Worm (Caenorhabditis elegans) whole organism, L4 larva: ENCODE data around the gene F49C12.7.

ENCODE experiments used
- F49E8.2 ChIP-seq: sonication (generic microtip); optimal IDR thresholded peaks from 2 replicates; lab custom pipeline; 2016; ENCODE audit warnings: missing compliant biosample characterization, mild to moderate bottlenecking, missing genetic modification characterization, borderline replicate concordance
- Y105C5A.15 ChIP-seq: fragments of 200-800 bp; sonication (Bioruptor generic); IDR thresholded peaks from 2 replicates; pipeline ENCODE4 v1.3.6; 2022; ENCODE audit warnings: missing genetic modification characterization, missing compliant biosample characterization
- Y48G9A.11 ChIP-seq: fragments of 200-800 bp; sonication (Bioruptor generic); IDR thresholded peaks from 2 replicates; pipeline ENCODE4 v1.3.6; 2022; ENCODE audit warnings: missing genetic modification reagents, missing genetic modification characterization, missing compliant biosample characterization
- Y5F2A.4 ChIP-seq: fragments of 200-800 bp; sonication (Bioruptor generic); optimal IDR thresholded peaks from 2 replicates; lab custom pipeline; 2018; ENCODE audit warnings: mild to moderate bottlenecking, missing genetic modification characterization, missing compliant biosample characterization
- ZK337.2 ChIP-seq: fragments of 200-800 bp; sonication (Bioruptor generic); IDR thresholded peaks from 2 replicates; pipeline ENCODE4 v1.3.6; 2022; ENCODE audit warnings: missing genetic modification reagents, missing genetic modification characterization, missing compliant biosample characterization
- ZK546.5 ChIP-seq, 2 experiments: sonication (generic microtip); optimal IDR thresholded peaks; 2 replicates each; lab custom pipeline; 2017; ENCODE audit warnings: missing biosample characterization in 2 of 2, missing genetic modification characterization in 2 of 2
- aly-2 ChIP-seq: sonication (generic microtip); optimal IDR thresholded peaks from 2 replicates; lab custom pipeline; 2018; ENCODE audit warnings: missing biosample characterization, missing genetic modification characterization
- ama-1 ChIP-seq: fragments of 150-350 bp; optimal IDR thresholded peaks from 2 replicates; lab custom pipeline; 2014; ENCODE audit warnings: inconsistent platforms, mixed read lengths
- arid-1 ChIP-seq: fragments of 200-800 bp; sonication (Bioruptor generic); conservative IDR thresholded peaks from 2 replicates; pipeline ENCODE4 v1.3.6; 2022; ENCODE audit warnings: missing genetic modification reagents, missing genetic modification characterization, missing compliant biosample characterization
- ceh-28 ChIP-seq: fragments of 150-350 bp; optimal IDR thresholded peaks from 2 replicates; lab custom pipeline; 2014; ENCODE audit warnings: missing biosample characterization, missing genetic modification reagents, missing genetic modification characterization
- ceh-82 ChIP-seq: sonication (generic microtip); optimal IDR thresholded peaks from 2 replicates; lab custom pipeline; 2017; ENCODE audit warnings: missing biosample characterization, missing genetic modification characterization
- ctbp-1 ChIP-seq: fragments of 200-800 bp; sonication (Bioruptor generic); IDR thresholded peaks from 2 replicates; pipeline ENCODE4 v1.3.6; 2022; ENCODE audit warnings: missing genetic modification reagents, missing genetic modification characterization, missing compliant biosample characterization
- daf-12 ChIP-seq: fragments of 150-350 bp; optimal IDR thresholded peaks from 2 replicates; lab custom pipeline; 2014; ENCODE audit warnings: missing biosample characterization, missing genetic modification reagents, missing genetic modification characterization
- daf-16 ChIP-seq, 3 experiments: sonication (generic microtip); optimal IDR thresholded peaks; 2 replicates each; lab custom pipeline; 2016 to 2017; ENCODE audit warnings: missing genetic modification characterization in 3 of 3, missing genetic modification reagents in 3 of 3, mild to moderate bottlenecking in 2 of 3, missing compliant biosample characterization in 2 of 3, missing biosample characterization in 1 of 3, moderate library complexity in 1 of 3
- daf-19 ChIP-seq: fragments of 200-800 bp; sonication (Bioruptor generic); conservative IDR thresholded peaks from 2 replicates; pipeline ENCODE4 v1.3.6; 2022; ENCODE audit warnings: missing genetic modification characterization, missing compliant biosample characterization
- dpl-1 ChIP-seq: fragments of 150-350 bp; optimal IDR thresholded peaks from 2 replicates; lab custom pipeline; 2014; ENCODE audit warnings: missing biosample characterization, missing genetic modification reagents, missing genetic modification characterization
- duxl-1 ChIP-seq: sonication (generic microtip); optimal IDR thresholded peaks from 2 replicates; lab custom pipeline; 2016; ENCODE audit warnings: mild to moderate bottlenecking, missing genetic modification characterization, moderate library complexity, missing compliant biosample characterization; ENCODE audit not compliant: poor library complexity
- dve-1 ChIP-seq: sonication (generic microtip); optimal IDR thresholded peaks from 2 replicates; lab custom pipeline; 2017; ENCODE audit warnings: antibody characterized with exemption, mild to moderate bottlenecking, missing genetic modification characterization, missing compliant biosample characterization; ENCODE audit not compliant: insufficient read depth
- egl-27 ChIP-seq: sonication (generic microtip); optimal IDR thresholded peaks from 3 replicates; lab custom pipeline; 2017; ENCODE audit warnings: missing biosample characterization, missing genetic modification reagents, missing genetic modification characterization
- hlh-11 ChIP-seq: fragments of 200-800 bp; sonication (Bioruptor generic); optimal IDR thresholded peaks from 2 replicates; lab custom pipeline; 2018; ENCODE audit warnings: mild to moderate bottlenecking, missing genetic modification characterization, missing compliant biosample characterization
- hmg-1.1 ChIP-seq: fragments of 200-800 bp; sonication (Bioruptor generic); IDR thresholded peaks from 2 replicates; pipeline ENCODE4 v1.3.6; 2022; ENCODE audit warnings: missing genetic modification reagents, missing genetic modification characterization, missing compliant biosample characterization
- lin-1 ChIP-seq: fragments of 200-800 bp; sonication (Bioruptor generic); IDR thresholded peaks from 2 replicates; pipeline ENCODE4 v1.3.6; 2022; ENCODE audit warnings: missing genetic modification reagents, missing genetic modification characterization, missing compliant biosample characterization
- lin-13 ChIP-seq: fragments of 150-350 bp; optimal IDR thresholded peaks from 2 replicates; lab custom pipeline; 2014; ENCODE audit warnings: missing biosample characterization, missing genetic modification reagents, missing genetic modification characterization
- lin-38 ChIP-seq: fragments of 200-800 bp; sonication (Bioruptor generic); IDR thresholded peaks from 2 replicates; pipeline ENCODE4 v1.3.6; 2022; ENCODE audit warnings: missing genetic modification reagents, missing genetic modification characterization, missing compliant biosample characterization
- madf-5 ChIP-seq, 2 experiments: fragments of 200-800 bp; sonication (Bioruptor generic); IDR thresholded peaks; 2 replicates each; pipeline ENCODE4 v1.3.6; 2022; ENCODE audit warnings: missing compliant biosample characterization in 2 of 2, missing genetic modification characterization in 2 of 2
- madf-9 ChIP-seq: fragments of 200-800 bp; sonication (Bioruptor generic); conservative IDR thresholded peaks from 2 replicates; pipeline ENCODE4 v1.3.6; 2022; ENCODE audit warnings: missing genetic modification reagents, missing genetic modification characterization, missing compliant biosample characterization
- mdt-29 ChIP-seq: fragments of 200-800 bp; sonication (Bioruptor generic); IDR thresholded peaks from 2 replicates; pipeline ENCODE4 v1.3.6; 2022; ENCODE audit warnings: missing genetic modification reagents, missing genetic modification characterization, missing compliant biosample characterization
- mes-2 ChIP-seq: sonication (generic microtip); optimal IDR thresholded peaks from 2 replicates; lab custom pipeline; 2016; ENCODE audit warnings: missing genotype, mild to moderate bottlenecking, missing genetic modification characterization, missing compliant biosample characterization; ENCODE audit not compliant: poor library complexity, severe bottlenecking
- mxl-2 ChIP-seq: fragments of 200-800 bp; sonication (Bioruptor generic); conservative IDR thresholded peaks from 2 replicates; pipeline ENCODE4 v1.3.6; 2022; ENCODE audit warnings: missing genetic modification reagents, missing genetic modification characterization, missing compliant biosample characterization
- nhr-102 ChIP-seq: sonication (generic microtip); optimal IDR thresholded peaks from 2 replicates; lab custom pipeline; 2016; ENCODE audit warnings: mild to moderate bottlenecking, missing genetic modification characterization, moderate library complexity, missing compliant biosample characterization
- nhr-11 ChIP-seq: fragments of 150-350 bp; optimal IDR thresholded peaks from 2 replicates; lab custom pipeline; 2014; ENCODE audit warnings: missing biosample characterization, missing genetic modification characterization
- nhr-111 ChIP-seq: fragments of 200-800 bp; sonication (Bioruptor generic); optimal IDR thresholded peaks from 2 replicates; lab custom pipeline; 2018; ENCODE audit warnings: mild to moderate bottlenecking, missing genetic modification characterization, missing compliant biosample characterization
- nhr-237 ChIP-seq: sonication (generic microtip); optimal IDR thresholded peaks from 2 replicates; lab custom pipeline; 2017; ENCODE audit warnings: missing biosample characterization, missing genetic modification characterization
- nhr-42 ChIP-seq: fragments of 200-800 bp; sonication (Bioruptor generic); IDR thresholded peaks from 2 replicates; pipeline ENCODE4 v1.3.6; 2022; ENCODE audit warnings: missing genetic modification characterization, missing compliant biosample characterization
- nhr-6 ChIP-seq: fragments of 150-350 bp; optimal IDR thresholded peaks from 2 replicates; lab custom pipeline; 2014; ENCODE audit warnings: missing biosample characterization, missing genetic modification characterization
- nhr-76 ChIP-seq: fragments of 150-350 bp; optimal IDR thresholded peaks from 2 replicates; lab custom pipeline; 2014; ENCODE audit warnings: missing biosample characterization, missing genetic modification characterization
- nhr-77 ChIP-seq: fragments of 150-350 bp; optimal IDR thresholded peaks from 2 replicates; lab custom pipeline; 2014; ENCODE audit warnings: missing biosample characterization, missing genetic modification characterization
- pha-4 ChIP-seq, 2 experiments: fragments of 150-350 bp in 1 of 2; fragments of 200-800 bp in 1 of 2; sonication (Bioruptor generic) in 1 of 2; IDR thresholded peaks in 1 of 2; optimal IDR thresholded peaks in 1 of 2; 2 replicates each; pipeline versions ENCODE4 v1.3.6 to Lab custom; 2014 to 2022; ENCODE audit warnings: missing genetic modification characterization in 2 of 2, missing genetic modification reagents in 2 of 2, missing biosample characterization in 1 of 2, missing compliant biosample characterization in 1 of 2
- saeg-2 ChIP-seq: fragments of 200-800 bp; sonication (Bioruptor generic); IDR thresholded peaks from 2 replicates; pipeline ENCODE4 v1.3.6; 2022; ENCODE audit warnings: missing genetic modification reagents, missing genetic modification characterization, missing compliant biosample characterization
- spr-1 ChIP-seq: sonication (generic microtip); optimal IDR thresholded peaks from 2 replicates; lab custom pipeline; 2016; ENCODE audit warnings: mild to moderate bottlenecking, missing genetic modification characterization, missing compliant biosample characterization
- unc-39 ChIP-seq: sonication (generic microtip); optimal IDR thresholded peaks from 2 replicates; lab custom pipeline; 2017; ENCODE audit warnings: missing biosample characterization, missing genetic modification characterization
- zag-1 ChIP-seq: fragments of 150-350 bp; optimal IDR thresholded peaks from 2 replicates; lab custom pipeline; 2014; ENCODE audit warnings: missing biosample characterization, missing genetic modification characterization
- ztf-7 ChIP-seq: fragments of 150-350 bp; optimal IDR thresholded peaks from 2 replicates; lab custom pipeline; 2014; ENCODE audit warnings: missing biosample characterization, missing genetic modification characterization

The F49C12.7 gene

ce11 chrIV:9333007-9333406, 20.3 kb upstream of the F49C12.7 start (continued):
- TF ChIP-seq hlh-11 (tag; lab: Kevin White, UChicago) = peak; percentile 79
- no peak for TF ChIP-seq Y5F2A.4
- TF ChIP-seq ZK546.5 (tag; optimal IDR thresholded peaks at IDR 0.05; lab: Kevin White, UChicago) = no peak
- no peak for TF ChIP-seq Y105C5A.15
- TF ChIP-seq lin-38 (GFP tag; lab: Robert Waterston, UW) = peak; percentile 39; the same call in 1 of the 2 replicates
- TF ChIP-seq madf-5 (GFP tag; IDR thresholded peaks at IDR 0.05; lab: Robert Waterston, UW) = no peak
- TF ChIP-seq mdt-29 = no peak
- TF ChIP-seq daf-16 (GFP tag; optimal IDR thresholded peaks at IDR 0.05; lab: Kevin White, UChicago) = peak in 1 of 2 experiments; percentile 2
- peak; percentile 59 for TF ChIP-seq daf-16 (tag; optimal IDR thresholded peaks at IDR 0.05; lab: Kevin White, UChicago)
- no peak for TF ChIP-seq duxl-1 (tag; lab: Kevin White, UChicago)
- no peak for TF ChIP-seq mxl-2 (GFP tag; lab: Robert Waterston, UW)

DNA sequence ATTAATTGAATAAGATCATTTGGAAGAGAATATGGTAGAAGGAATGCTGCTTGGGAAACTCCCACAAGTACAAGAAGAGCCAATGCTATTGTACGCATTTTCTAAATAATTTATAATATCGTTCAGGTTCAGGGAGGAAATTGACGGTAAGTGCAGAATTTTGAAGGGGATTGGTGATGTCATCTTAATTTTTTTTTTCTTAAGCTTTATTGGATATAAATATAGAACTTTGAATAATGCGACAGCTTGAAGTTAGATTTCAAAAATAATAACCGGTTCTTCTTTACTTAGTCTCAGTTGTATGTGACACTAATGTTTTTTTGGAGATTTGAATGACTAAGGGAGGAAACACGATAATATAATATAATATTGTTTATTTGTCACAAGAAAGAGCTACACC, 18.0 kb upstream of the F49C12.7 start, which contains the start of gene nspg-7.1:
nspg-7.1 (minus strand) TSS at position 101 of the 400 bp plus-strand sequence.
- TF ChIP-seq lin-1 (no peak), ama-1 (lab: Kevin White, UChicago) (no peak), ztf-7 (no peak), ceh-82 (no peak), nhr-42 (no peak), nhr-11 (tag; lab: Kevin White, UChicago) (no peak), lin-13 (GFP tag; lab: Kevin White, UChicago) (no peak), pha-4 (GFP tag; IDR thresholded peaks at IDR 0.05; lab: Robert Waterston, UW) (no peak), pha-4 (tag; optimal IDR thresholded peaks at IDR 0.05; lab: Kevin White, UChicago) (no peak), ZK337.2 (GFP tag; lab: Robert Waterston, UW) (no peak)

ce11 chrIV:9327706-9328105, 15.0 kb upstream of the F49C12.7 start, which contains the start of gene clec-183:
Gene clec-183 (plus strand): TSS chrIV:9328006.
- TF ChIP-seq dpl-1 (GFP tag; lab: Kevin White, UChicago) (no peak), hlh-11 (tag; lab: Kevin White, UChicago) (no peak), daf-19 (no peak), madf-9 (GFP tag; lab: Robert Waterston, UW) (no peak), mes-2 (tag; lab: Kevin White, UChicago) (no peak), nhr-6 (tag; lab: Kevin White, UChicago) (no peak), dve-1 (tag; lab: Kevin White, UChicago) (no peak), aly-2 (tag; lab: Kevin White, UChicago) (no peak), Y48G9A.11 (GFP tag; lab: Robert Waterston, UW) (no peak), unc-39 (tag; lab: Kevin White, UChicago) (no peak), F49E8.2 (tag; lab: Kevin White, UChicago) (no peak), daf-12 (no peak), saeg-2 (no peak)

- TF ChIP-seq zag-1 = no peak
- no peak for TF ChIP-seq ceh-28
- TF ChIP-seq egl-27 = no peak
- TF ChIP-seq nhr-77 (tag; lab: Kevin White, UChicago) = no peak
- TF ChIP-seq ctbp-1 (GFP tag; lab: Robert Waterston, UW) = no peak
- TF ChIP-seq nhr-102 (tag; lab: Kevin White, UChicago) = no peak
- no peak for TF ChIP-seq nhr-111 (GFP tag; lab: Kevin White, UChicago)
- no peak for TF ChIP-seq nhr-76
- no peak for TF ChIP-seq nhr-237
- no peak for TF ChIP-seq arid-1 (GFP tag; lab: Robert Waterston, UW)
- TF ChIP-seq hmg-1.1 (GFP tag; lab: Robert Waterston, UW) = no peak
- no peak for TF ChIP-seq spr-1 (tag; lab: Kevin White, UChicago)
- TF ChIP-seq duxl-1 (tag; lab: Kevin White, UChicago) = no peak
Observed at ce11 chrIV:9323989-9324506, 11.3 kb upstream of the F49C12.7 start, which contains the start of the genes nspg-11 and F49C12.15. Gene nspg-11 (minus strand): TSS chrIV:9324089. Gene F49C12.15 (plus strand): TSS chrIV:9324456.
